Worm (Caenorhabditis elegans): ENCODE results near the gene C31H2.4.

ce11 chrX:5124288-5124687, 35.2 kb downstream of the C31H2.4 start:
- TF ChIP-seq pha-4 (tag; optimal IDR thresholded peaks at IDR 0.05): no peak
- TF ChIP-seq ceh-39 (tag; optimal IDR thresholded peaks at IDR 0.05): no peak
- TF ChIP-seq cnd-1 (tag; optimal IDR thresholded peaks at IDR 0.05): no peak
- no peak for TF ChIP-seq unc-62 (GFP tag; optimal IDR thresholded peaks at IDR 0.05)
- TF ChIP-seq ztf-11 (tag; optimal IDR thresholded peaks at IDR 0.05): no peak
- TF ChIP-seq snpc-4 (tag; optimal IDR thresholded peaks at IDR 0.05): no peak
- TF ChIP-seq elt-1 (tag; optimal IDR thresholded peaks at IDR 0.05; ENCODE audit: borderline replicate concordance, insufficient read depth): no peak
- no peak for TF ChIP-seq unc-39 (tag; optimal IDR thresholded peaks at IDR 0.05)
- no peak for TF ChIP-seq flh-1 (GFP tag; optimal IDR thresholded peaks at IDR 0.05)

Measured in whole organism, mixed stage, embryonic.